Fruit fly (Drosophila melanogaster): ENCODE measurements around the gene ase.
A peak's percentile ranks its signal among the peaks of the same experiment; 100 is the strongest.

ase gene

dm6 chrX:446002-446401 lies 14.5 kb upstream of the ase start (continued):
- TF ChIP-seq Rel (GFP tag; optimal IDR thresholded peaks at IDR 0.05) (no peak), Rel (tag; optimal IDR thresholded peaks at IDR 0.05) (no peak), CG9705 (GFP tag; optimal IDR thresholded peaks at IDR 0.05) (no peak), jim (GFP tag; optimal IDR thresholded peaks at IDR 0.05) (no peak), GATAd (GFP tag; optimal IDR thresholded peaks at IDR 0.05) (no peak), Sp1 (GFP tag; optimal IDR thresholded peaks at IDR 0.05) (peak; percentile 36), ey (GFP tag; optimal IDR thresholded peaks at IDR 0.05) (peak; percentile 19), OdsH (GFP tag; optimal IDR thresholded peaks at IDR 0.05) (peak; percentile 17), fru (GFP tag; optimal IDR thresholded peaks at IDR 0.05) (peak; percentile 56), pan (optimal IDR thresholded peaks at IDR 0.05) (no peak), Vsx2 (GFP tag; optimal IDR thresholded peaks at IDR 0.05; ENCODE audit: partially characterized antibody) (no peak)

DNA sequence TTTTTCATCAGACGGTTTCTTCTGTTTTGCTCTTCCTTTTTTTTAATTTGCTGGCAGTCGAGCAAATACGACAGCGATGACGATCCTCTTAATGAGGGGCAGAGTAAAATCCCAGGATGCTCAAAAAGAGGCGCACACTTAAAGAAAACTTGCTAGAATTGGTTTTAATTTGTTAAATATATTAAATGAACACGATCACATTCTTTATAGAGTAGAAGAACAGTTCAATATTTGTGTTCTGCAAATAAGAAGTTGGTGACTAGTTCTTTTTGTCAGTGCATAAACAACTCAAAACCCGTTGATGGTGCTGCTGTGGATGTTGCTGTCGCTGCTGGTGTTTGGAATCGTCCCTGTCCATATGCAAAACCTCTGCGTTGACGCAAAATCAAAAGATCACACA lies 12.3 kb upstream of the ase start:
- TF ChIP-seq Dfd (GFP tag; optimal IDR thresholded peaks at IDR 0.05), result no peak
- peak in 1 of 2 experiments; percentile 86 for TF ChIP-seq foxo (GFP tag; optimal IDR thresholded peaks at IDR 0.05)
- TF ChIP-seq dmrt93B (GFP tag; optimal IDR thresholded peaks at IDR 0.05), result peak; percentile 59
- TF ChIP-seq br (GFP tag; optimal IDR thresholded peaks at IDR 0.05), result peak; percentile 77
- peak; percentile 79 for TF ChIP-seq OdsH (GFP tag; optimal IDR thresholded peaks at IDR 0.05)
- TF ChIP-seq Myc (optimal IDR thresholded peaks at IDR 0.05), result no peak
- peak; percentile 81 for TF ChIP-seq ey (GFP tag; optimal IDR thresholded peaks at IDR 0.05)
- peak; percentile 20 for TF ChIP-seq dsf (GFP tag; optimal IDR thresholded peaks at IDR 0.05; ENCODE audit: borderline replicate concordance)
- no peak for TF ChIP-seq Vsx2 (GFP tag; optimal IDR thresholded peaks at IDR 0.05; ENCODE audit: partially characterized antibody)
- peak; percentile 73 for TF ChIP-seq brk (GFP tag; optimal IDR thresholded peaks at IDR 0.05)
- peak; percentile 38 for TF ChIP-seq Rel (GFP tag; optimal IDR thresholded peaks at IDR 0.05)
- peak; percentile 5 for TF ChIP-seq Rel (tag; optimal IDR thresholded peaks at IDR 0.05)
- no peak for TF ChIP-seq Abd-B (GFP tag; optimal IDR thresholded peaks at IDR 0.05)
- no peak for TF ChIP-seq lola (GFP tag; optimal IDR thresholded peaks at IDR 0.05)
- TF ChIP-seq psq (GFP tag; optimal IDR thresholded peaks at IDR 0.05), result peak; percentile 71
- TF ChIP-seq Dif (GFP tag; optimal IDR thresholded peaks at IDR 0.05; ENCODE audit: partially characterized antibody), result no peak
- TF ChIP-seq dl (GFP tag; optimal IDR thresholded peaks at IDR 0.05; ENCODE audit: insufficient read depth in 1 of 2, partially characterized antibody in 2 of 2), result no peak
- peak; percentile 34 for TF ChIP-seq CG32264 (GFP tag; optimal IDR thresholded peaks at IDR 0.05)
- no peak for TF ChIP-seq pan (optimal IDR thresholded peaks at IDR 0.05)
- peak; percentile 84 for TF ChIP-seq rgr (GFP tag; optimal IDR thresholded peaks at IDR 0.05)
- TF ChIP-seq CrebA (GFP tag; optimal IDR thresholded peaks at IDR 0.05; ENCODE audit: borderline replicate concordance), result peak; percentile 37
- TF ChIP-seq Sp1 (GFP tag; optimal IDR thresholded peaks at IDR 0.05), result peak; percentile 79
- no peak for TF ChIP-seq GATAd (GFP tag; optimal IDR thresholded peaks at IDR 0.05)
- TF ChIP-seq Jra (GFP tag; optimal IDR thresholded peaks at IDR 0.05), result peak; percentile 11
- peak; percentile 23 for TF ChIP-seq CG9705 (GFP tag; optimal IDR thresholded peaks at IDR 0.05)
- no peak for TF ChIP-seq N (GFP tag; optimal IDR thresholded peaks at IDR 0.05)
- peak; percentile 68 for TF ChIP-seq sage (GFP tag; optimal IDR thresholded peaks at IDR 0.05)
- TF ChIP-seq sv (GFP tag; optimal IDR thresholded peaks at IDR 0.05), result no peak
- peak; percentile 69 for TF ChIP-seq tai (GFP tag; optimal IDR thresholded peaks at IDR 0.05)
- TF ChIP-seq jim (GFP tag; optimal IDR thresholded peaks at IDR 0.05), result no peak
- TF ChIP-seq h (GFP tag; optimal IDR thresholded peaks at IDR 0.05), result peak; percentile 88
- TF ChIP-seq fru (GFP tag; optimal IDR thresholded peaks at IDR 0.05), result peak; percentile 80
- no peak for TF ChIP-seq Hr78 (GFP tag; optimal IDR thresholded peaks at IDR 0.05)
- TF ChIP-seq HLH106 (tag; optimal IDR thresholded peaks at IDR 0.05), result peak; percentile 80
- TF ChIP-seq Hnf4 (GFP tag; optimal IDR thresholded peaks at IDR 0.05), result peak; percentile 79
- no peak for TF ChIP-seq Mio (GFP tag; optimal IDR thresholded peaks at IDR 0.05)
- no peak for TF ChIP-seq usp (GFP tag; optimal IDR thresholded peaks at IDR 0.05)
- TF ChIP-seq Hr83 (GFP tag; optimal IDR thresholded peaks at IDR 0.05; ENCODE audit: poor library complexity, severe bottlenecking), result no peak
- TF ChIP-seq woc (GFP tag; optimal IDR thresholded peaks at IDR 0.05), result peak; percentile 66

DNA sequence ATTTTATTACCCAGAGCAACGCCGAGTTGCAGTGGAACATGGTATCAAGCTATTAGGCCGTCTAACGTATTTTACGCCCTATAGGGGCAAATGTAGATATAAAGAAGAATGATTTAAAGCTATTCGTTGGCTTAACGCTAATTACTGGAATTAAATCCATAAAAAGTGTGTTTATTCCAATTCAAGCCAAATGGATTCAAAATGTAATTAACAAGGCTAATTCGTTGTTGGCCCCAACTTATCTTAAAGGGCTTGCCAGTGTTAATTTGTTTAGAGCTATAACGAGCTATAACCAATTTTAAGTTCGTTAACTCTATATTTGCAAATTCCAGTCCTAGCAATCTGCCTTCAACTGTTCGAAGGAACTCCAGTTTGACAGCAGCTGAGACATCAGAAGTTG lies 11.6 kb upstream of the ase start:
- TF ChIP-seq HLH106 (tag; optimal IDR thresholded peaks at IDR 0.05) (no peak), woc (GFP tag; optimal IDR thresholded peaks at IDR 0.05) (no peak), foxo (GFP tag; optimal IDR thresholded peaks at IDR 0.05) (no peak), Dfd (GFP tag; optimal IDR thresholded peaks at IDR 0.05) (no peak), Hnf4 (GFP tag; optimal IDR thresholded peaks at IDR 0.05) (no peak), Hr83 (GFP tag; optimal IDR thresholded peaks at IDR 0.05; ENCODE audit: poor library complexity, severe bottlenecking) (no peak), Vsx2 (GFP tag; optimal IDR thresholded peaks at IDR 0.05; ENCODE audit: partially characterized antibody) (no peak), lola (GFP tag; optimal IDR thresholded peaks at IDR 0.05) (no peak), Rel (GFP tag; optimal IDR thresholded peaks at IDR 0.05) (no peak), Rel (tag; optimal IDR thresholded peaks at IDR 0.05) (no peak), psq (GFP tag; optimal IDR thresholded peaks at IDR 0.05) (no peak), rgr (GFP tag; optimal IDR thresholded peaks at IDR 0.05) (no peak), CrebA (GFP tag; optimal IDR thresholded peaks at IDR 0.05; ENCODE audit: borderline replicate concordance) (no peak), Jra (GFP tag; optimal IDR thresholded peaks at IDR 0.05) (no peak), Hr78 (GFP tag; optimal IDR thresholded peaks at IDR 0.05) (no peak), sv (GFP tag; optimal IDR thresholded peaks at IDR 0.05) (no peak), Myc (optimal IDR thresholded peaks at IDR 0.05) (no peak), ey (GFP tag; optimal IDR thresholded peaks at IDR 0.05) (no peak), h (GFP tag; optimal IDR thresholded peaks at IDR 0.05) (no peak), Dif (GFP tag; optimal IDR thresholded peaks at IDR 0.05; ENCODE audit: partially characterized antibody) (no peak)
